Worm (Caenorhabditis elegans) whole organism, L4/young adult: ENCODE data around the gene acr-25.

Source experiments
- W03F9.2 ChIP-seq: fragments of 150-350 bp; optimal IDR thresholded peaks from 2 replicates; lab custom pipeline; 2014; ENCODE audit warnings: missing biosample characterization, missing genetic modification characterization
- dao-5 ChIP-seq: sonication (generic microtip); optimal IDR thresholded peaks from 2 replicates; lab custom pipeline; 2016; ENCODE audit warnings: missing genotype, missing genetic modification characterization, moderate library complexity, missing compliant biosample characterization
- him-1 ChIP-seq: sonication (generic microtip); optimal IDR thresholded peaks from 2 replicates; lab custom pipeline; 2016; ENCODE audit warnings: missing genotype, missing genetic modification reagents, missing genetic modification characterization, missing compliant biosample characterization

- TF ChIP-seq him-1 (tag; lab: Kevin White, UChicago) (no peak), dao-5 (tag; lab: Kevin White, UChicago) (no peak), W03F9.2 (no peak)
Measured at ce11 chrIV:6460596-6460995, 3.5 kb upstream of the acr-25 start.
